Fruit fly (Drosophila melanogaster): ENCODE results near the gene tal-3A.

The tal-3A gene

dm6 chr3R:13789617-13790277, 23.2 kb upstream of the tal-3A start:
- TF ChIP-seq CG8159 (tag; optimal IDR thresholded peaks at IDR 0.05) (no peak), EcR (GFP tag; optimal IDR thresholded peaks at IDR 0.05) (peak; percentile 96), CG32121 (GFP tag; IDR thresholded peaks at IDR 0.05) (0 out of 2 replicates have a peak, but pooled peaks have one; percentile 30)

dm6 chr3R:13790820-13791219, 22.1 kb upstream of the tal-3A start:
- peak; percentile 90 for TF ChIP-seq EcR (GFP tag; optimal IDR thresholded peaks at IDR 0.05)
- TF ChIP-seq CG14655 (GFP tag; optimal IDR thresholded peaks at IDR 0.05) = no peak
- TF ChIP-seq CG32121 (GFP tag; IDR thresholded peaks at IDR 0.05) = no peak

- no peak for TF ChIP-seq CG13204 (GFP tag; optimal IDR thresholded peaks at IDR 0.05)
- TF ChIP-seq Snoo (tag; optimal IDR thresholded peaks at IDR 0.05) = peak; percentile 80
- TF ChIP-seq Pif1A (GFP tag; optimal IDR thresholded peaks at IDR 0.05) = peak; percentile 43
- TF ChIP-seq gl (tag; optimal IDR thresholded peaks at IDR 0.05) = no peak
- no peak for TF ChIP-seq CG12605 (GFP tag; IDR thresholded peaks at IDR 0.05)
- TF ChIP-seq Ets98B (GFP tag; IDR thresholded peaks at IDR 0.05) = peak; percentile 48
- TF ChIP-seq CG8301 (tag; optimal IDR thresholded peaks at IDR 0.05) = peak; percentile 20
- TF ChIP-seq CG14655 (GFP tag; optimal IDR thresholded peaks at IDR 0.05) = no peak
These were observed 19.6 kb upstream of the tal-3A start for dm6 chr3R:13793105-13793978.

dm6 chr3R:13793979-13794665, 18.8 kb upstream of the tal-3A start:
- TF ChIP-seq CG9948 (tag; optimal IDR thresholded peaks at IDR 0.05) (no peak), Pif1B (GFP tag; optimal IDR thresholded peaks at IDR 0.05) (peak; percentile 50), CG13204 (GFP tag; optimal IDR thresholded peaks at IDR 0.05) (no peak), rn (GFP tag; IDR thresholded peaks at IDR 0.05) (no peak), CG34367 (tag; optimal IDR thresholded peaks at IDR 0.05) (no peak), D1 (tag; optimal IDR thresholded peaks at IDR 0.05) (no peak), fd96Ca (GFP tag; IDR thresholded peaks at IDR 0.05) (no peak), Pif1A (GFP tag; optimal IDR thresholded peaks at IDR 0.05) (peak; percentile 5), CG14655 (GFP tag; optimal IDR thresholded peaks at IDR 0.05) (peak; percentile 64), CG17806 (tag; optimal IDR thresholded peaks at IDR 0.05) (no peak), CG15710 (tag; optimal IDR thresholded peaks at IDR 0.05) (no peak), gl (tag; optimal IDR thresholded peaks at IDR 0.05) (no peak), CG4496 (GFP tag; IDR thresholded peaks at IDR 0.05) (peak; percentile 38; the same call in 1 of the 3 replicates), CG10348 (GFP tag; IDR thresholded peaks at IDR 0.05) (no peak), EcR (GFP tag; optimal IDR thresholded peaks at IDR 0.05) (no peak), CG8301 (tag; optimal IDR thresholded peaks at IDR 0.05) (peak; percentile 42), Snoo (tag; optimal IDR thresholded peaks at IDR 0.05) (peak; percentile 85), Ets98B (GFP tag; IDR thresholded peaks at IDR 0.05) (peak; percentile 29; the same call in 1 of the 2 replicates)

dm6 chr3R:13794666-13795055, 18.2 kb upstream of the tal-3A start:
- TF ChIP-seq CG15710 (tag; optimal IDR thresholded peaks at IDR 0.05) = no peak
- no peak for TF ChIP-seq rn (GFP tag; IDR thresholded peaks at IDR 0.05)
- no peak for TF ChIP-seq CG8159 (tag; optimal IDR thresholded peaks at IDR 0.05)
- no peak for TF ChIP-seq D1 (tag; optimal IDR thresholded peaks at IDR 0.05)
- peak; percentile 11 for TF ChIP-seq Pif1B (GFP tag; optimal IDR thresholded peaks at IDR 0.05)
- no peak for TF ChIP-seq CG13204 (GFP tag; optimal IDR thresholded peaks at IDR 0.05)
- TF ChIP-seq Ets98B (GFP tag; IDR thresholded peaks at IDR 0.05) = peak; percentile 21; the same call in 1 of the 2 replicates
- TF ChIP-seq CG32121 (GFP tag; IDR thresholded peaks at IDR 0.05) = no peak
- no peak; the same call in 1 of the 2 replicates for TF ChIP-seq CG12605 (GFP tag; IDR thresholded peaks at IDR 0.05)
- TF ChIP-seq Snoo (tag; optimal IDR thresholded peaks at IDR 0.05) = no peak
- no peak for TF ChIP-seq CG9948 (tag; optimal IDR thresholded peaks at IDR 0.05)
- peak; percentile 30; the same call in 1 of the 3 replicates for TF ChIP-seq CG4496 (GFP tag; IDR thresholded peaks at IDR 0.05)
- no peak for TF ChIP-seq CG8301 (tag; optimal IDR thresholded peaks at IDR 0.05)
- TF ChIP-seq CG14655 (GFP tag; optimal IDR thresholded peaks at IDR 0.05) = no peak
- TF ChIP-seq CG34367 (tag; optimal IDR thresholded peaks at IDR 0.05) = no peak
- TF ChIP-seq CG10348 (GFP tag; IDR thresholded peaks at IDR 0.05) = no peak
- TF ChIP-seq CG17806 (tag; optimal IDR thresholded peaks at IDR 0.05) = no peak
- peak; percentile 86 for TF ChIP-seq EcR (GFP tag; optimal IDR thresholded peaks at IDR 0.05)
- TF ChIP-seq Pif1A (GFP tag; optimal IDR thresholded peaks at IDR 0.05) = no peak
- no peak for TF ChIP-seq fd96Ca (GFP tag; IDR thresholded peaks at IDR 0.05)
- TF ChIP-seq gl (tag; optimal IDR thresholded peaks at IDR 0.05) = no peak

dm6 chr3R:13796071-13796470, 16.8 kb upstream of the tal-3A start:
- TF ChIP-seq Pif1A (GFP tag; optimal IDR thresholded peaks at IDR 0.05) = peak; percentile 51
- TF ChIP-seq Pif1B (GFP tag; optimal IDR thresholded peaks at IDR 0.05) = peak; percentile 67
- TF ChIP-seq CG32121 (GFP tag; IDR thresholded peaks at IDR 0.05) = peak; percentile 21; the same call in 1 of the 2 replicates
- TF ChIP-seq CG4496 (GFP tag; IDR thresholded peaks at IDR 0.05) = peak; percentile 59; the same call in 2 of the 3 replicates
- TF ChIP-seq CG8301 (tag; optimal IDR thresholded peaks at IDR 0.05) = peak; percentile 90
- TF ChIP-seq CG13204 (GFP tag; optimal IDR thresholded peaks at IDR 0.05) = no peak
- no peak for TF ChIP-seq gl (tag; optimal IDR thresholded peaks at IDR 0.05)
- peak; percentile 0 for TF ChIP-seq CG17806 (tag; optimal IDR thresholded peaks at IDR 0.05)
- no peak for TF ChIP-seq EcR (GFP tag; optimal IDR thresholded peaks at IDR 0.05)
- peak; percentile 81 for TF ChIP-seq Snoo (tag; optimal IDR thresholded peaks at IDR 0.05)
- no peak for TF ChIP-seq CG15710 (tag; optimal IDR thresholded peaks at IDR 0.05)
- TF ChIP-seq CG34367 (tag; optimal IDR thresholded peaks at IDR 0.05) = no peak
- no peak for TF ChIP-seq CG9948 (tag; optimal IDR thresholded peaks at IDR 0.05)
- no peak for TF ChIP-seq CG10348 (GFP tag; IDR thresholded peaks at IDR 0.05)
- no peak for TF ChIP-seq rn (GFP tag; IDR thresholded peaks at IDR 0.05)
- TF ChIP-seq CG14655 (GFP tag; optimal IDR thresholded peaks at IDR 0.05) = peak; percentile 92
- no peak for TF ChIP-seq CG12605 (GFP tag; IDR thresholded peaks at IDR 0.05)
- no peak for TF ChIP-seq fd96Ca (GFP tag; IDR thresholded peaks at IDR 0.05)
- TF ChIP-seq Ets98B (GFP tag; IDR thresholded peaks at IDR 0.05) = peak; percentile 75
- no peak for TF ChIP-seq D1 (tag; optimal IDR thresholded peaks at IDR 0.05)
- no peak for TF ChIP-seq CG8159 (tag; optimal IDR thresholded peaks at IDR 0.05)

All from whole organism, pupa.